Worm (Caenorhabditis elegans) whole organism, L1 larva: ENCODE data around the gene alg-3.
A peak's percentile ranks its signal among the peaks of the same experiment; 100 is the strongest.

ENCODE experiments used
- F16B12.6 ChIP-seq: fragments of 150-350 bp; optimal IDR thresholded peaks from 2 replicates; lab custom pipeline; 2014; ENCODE audit warnings: missing biosample characterization, missing genetic modification characterization
- blmp-1 ChIP-seq: fragments of 150-350 bp; optimal IDR thresholded peaks from 2 replicates; lab custom pipeline; 2014; ENCODE audit warnings: missing biosample characterization, missing genetic modification characterization
- ceh-63 ChIP-seq: fragments of 200-800 bp; sonication (Bioruptor generic); optimal IDR thresholded peaks from 2 replicates; lab custom pipeline; 2018; ENCODE audit warnings: mild to moderate bottlenecking, missing genetic modification characterization, missing compliant biosample characterization
- ceh-82 ChIP-seq, 3 experiments: fragments of 150-350 bp in 1 of 3; sonication (generic microtip) in 2 of 3; optimal IDR thresholded peaks; 2 replicates each; lab custom pipeline; 2014 to 2017; ENCODE audit warnings: missing biosample characterization in 3 of 3, missing genetic modification characterization in 3 of 3
- efl-1 ChIP-seq, 4 experiments: fragments of 150-350 bp; optimal IDR thresholded peaks in 3 of 4; peaks in 1 of 4; 1 replicate in 1 of 4; 2 replicates in 3 of 4; lab custom pipeline; 2014; ENCODE audit warnings: missing biosample characterization in 2 of 4, missing genetic modification characterization in 2 of 4, missing genetic modification reagents in 2 of 4
- egl-13 ChIP-seq: sonication (generic microtip); optimal IDR thresholded peaks from 2 replicates; lab custom pipeline; 2016; ENCODE audit warnings: missing genotype, missing genetic modification reagents, missing genetic modification characterization, missing compliant biosample characterization
- egl-27 ChIP-seq, 2 experiments: fragments of 150-350 bp in 1 of 2; sonication (generic microtip); optimal IDR thresholded peaks; 3 replicates each; lab custom pipeline; 2017 to 2018; ENCODE audit warnings: missing biosample characterization in 2 of 2, missing genetic modification characterization in 2 of 2, missing genetic modification reagents in 2 of 2
- elt-3 ChIP-seq, 6 experiments: fragments of 150-350 bp in 1 of 6; sonication (generic microtip); optimal IDR thresholded peaks; 2 replicates each; lab custom pipeline; 2017 to 2018; ENCODE audit warnings: missing biosample characterization in 6 of 6, missing genetic modification characterization in 6 of 6, inconsistent platforms in 1 of 6
- fkh-4 ChIP-seq: sonication (generic microtip); optimal IDR thresholded peaks from 2 replicates; lab custom pipeline; 2016; ENCODE audit warnings: missing compliant biosample characterization, missing genetic modification characterization, borderline replicate concordance
- fos-1 ChIP-seq: fragments of 150-350 bp; optimal IDR thresholded peaks from 2 replicates; lab custom pipeline; 2014; ENCODE audit warnings: missing biosample characterization, missing genetic modification characterization
- hlh-17 ChIP-seq: fragments of 200-800 bp; sonication (Bioruptor generic); optimal IDR thresholded peaks from 2 replicates; lab custom pipeline; 2018; ENCODE audit warnings: missing genetic modification characterization, mild to moderate bottlenecking, missing compliant biosample characterization, moderate library complexity, borderline replicate concordance
- irx-1 ChIP-seq: sonication (generic microtip); optimal IDR thresholded peaks from 2 replicates; lab custom pipeline; 2016; ENCODE audit warnings: missing genetic modification characterization, missing compliant biosample characterization
- isw-1 ChIP-seq: fragments of 200-800 bp; sonication (Bioruptor generic); IDR thresholded peaks from 2 replicates; pipeline ENCODE4 v1.3.6; 2022; ENCODE audit warnings: missing genetic modification characterization, missing compliant biosample characterization
- lin-35 ChIP-seq, 2 experiments: fragments of 150-350 bp; optimal IDR thresholded peaks; 2 replicates each; lab custom pipeline; 2014; ENCODE audit warnings: missing biosample characterization in 2 of 2, missing genetic modification characterization in 2 of 2, missing genetic modification reagents in 2 of 2
- lin-39 ChIP-seq: fragments of 150-350 bp; optimal IDR thresholded peaks from 2 replicates; lab custom pipeline; 2014; ENCODE audit warnings: missing biosample characterization, missing genetic modification reagents, missing genetic modification characterization
- lir-3 ChIP-seq: sonication (generic microtip); optimal IDR thresholded peaks from 2 replicates; lab custom pipeline; 2016; ENCODE audit warnings: mild to moderate bottlenecking, missing genetic modification characterization, moderate library complexity, missing compliant biosample characterization; ENCODE audit not compliant: poor library complexity
- lsy-2 ChIP-seq, 2 experiments: fragments of 150-350 bp; optimal IDR thresholded peaks; 2 replicates each; lab custom pipeline; 2014; ENCODE audit warnings: missing biosample characterization in 2 of 2, missing genetic modification characterization in 2 of 2
- mef-2 ChIP-seq: fragments of 150-350 bp; optimal IDR thresholded peaks from 2 replicates; lab custom pipeline; 2014; ENCODE audit warnings: missing biosample characterization, missing genetic modification characterization
- mep-1 ChIP-seq: fragments of 150-350 bp; optimal IDR thresholded peaks from 2 replicates; lab custom pipeline; 2014; ENCODE audit warnings: missing biosample characterization, missing genetic modification characterization
- nhr-12 ChIP-seq: sonication (generic microtip); optimal IDR thresholded peaks from 2 replicates; lab custom pipeline; 2017; ENCODE audit warnings: missing biosample characterization, missing genetic modification characterization
- nhr-19 ChIP-seq: fragments of 200-800 bp; sonication (Bioruptor generic); conservative IDR thresholded peaks from 2 replicates; pipeline ENCODE4 v1.3.6; 2022; ENCODE audit warnings: missing genetic modification characterization, missing compliant biosample characterization
- nhr-20 ChIP-seq: sonication (generic microtip); optimal IDR thresholded peaks from 2 replicates; lab custom pipeline; 2016; ENCODE audit warnings: mild to moderate bottlenecking, missing genetic modification characterization, missing compliant biosample characterization
- nhr-47 ChIP-seq: sonication (generic microtip); optimal IDR thresholded peaks from 2 replicates; lab custom pipeline; 2016; ENCODE audit warnings: mild to moderate bottlenecking, missing genetic modification characterization, moderate library complexity, missing compliant biosample characterization
- nhr-71 ChIP-seq: sonication (generic microtip); optimal IDR thresholded peaks from 2 replicates; lab custom pipeline; 2016; ENCODE audit warnings: mild to moderate bottlenecking, missing genetic modification characterization, moderate library complexity, missing compliant biosample characterization
- nhr-84 ChIP-seq: sonication (generic microtip); optimal IDR thresholded peaks from 2 replicates; lab custom pipeline; 2017; ENCODE audit warnings: missing biosample characterization, missing genetic modification characterization
- nhr-85 ChIP-seq: sonication (generic microtip); peaks from one replicate; lab custom pipeline; 2016; ENCODE audit warnings: missing genetic modification characterization, inconsistent platforms, missing compliant biosample characterization
- pag-3 ChIP-seq: sonication (generic microtip); optimal IDR thresholded peaks from 2 replicates; lab custom pipeline; 2017; ENCODE audit warnings: missing genetic modification characterization, mild to moderate bottlenecking, missing compliant biosample characterization, antibody characterized with exemption, borderline replicate concordance; ENCODE audit not compliant: insufficient read depth
- pax-3 ChIP-seq: fragments of 200-800 bp; sonication (Bioruptor generic); optimal IDR thresholded peaks from 2 replicates; lab custom pipeline; 2018; ENCODE audit warnings: mild to moderate bottlenecking, missing genetic modification characterization, moderate library complexity, missing compliant biosample characterization
- rnt-1 ChIP-seq: sonication (generic microtip); optimal IDR thresholded peaks from 2 replicates; lab custom pipeline; 2016; ENCODE audit warnings: mild to moderate bottlenecking, missing genetic modification characterization, moderate library complexity, missing compliant biosample characterization
- skn-1 ChIP-seq: fragments of 150-350 bp; optimal IDR thresholded peaks from 2 replicates; lab custom pipeline; 2014; ENCODE audit warnings: missing biosample characterization, missing genetic modification characterization
- snpc-4 ChIP-seq: fragments of 150-350 bp; optimal IDR thresholded peaks from 2 replicates; lab custom pipeline; 2014; ENCODE audit warnings: missing biosample characterization, missing genetic modification characterization
- snu-23 ChIP-seq: sonication (generic microtip); optimal IDR thresholded peaks from 2 replicates; lab custom pipeline; 2016; ENCODE audit warnings: missing genetic modification characterization, missing compliant biosample characterization
- sox-4 ChIP-seq: sonication (generic microtip); optimal IDR thresholded peaks from 2 replicates; lab custom pipeline; 2016; ENCODE audit warnings: missing genetic modification characterization, missing compliant biosample characterization
- unc-130 ChIP-seq: fragments of 150-350 bp; optimal IDR thresholded peaks from 2 replicates; lab custom pipeline; 2017; ENCODE audit warnings: missing biosample characterization, missing genetic modification characterization, inconsistent platforms
- unc-30 ChIP-seq: sonication (generic microtip); optimal IDR thresholded peaks from 2 replicates; lab custom pipeline; 2017; ENCODE audit warnings: missing biosample characterization, missing genetic modification characterization
- unc-86 ChIP-seq: sonication (generic microtip); optimal IDR thresholded peaks from 2 replicates; lab custom pipeline; 2016; ENCODE audit warnings: missing genetic modification characterization, missing compliant biosample characterization
- xbp-1 ChIP-seq: sonication (generic microtip); optimal IDR thresholded peaks from 2 replicates; lab custom pipeline; 2016; ENCODE audit warnings: missing genetic modification characterization, missing compliant biosample characterization
- zip-4 ChIP-seq: fragments of 200-800 bp; sonication (Bioruptor generic); optimal IDR thresholded peaks from 2 replicates; lab custom pipeline; 2018; ENCODE audit warnings: mild to moderate bottlenecking, missing genetic modification characterization, moderate library complexity, missing compliant biosample characterization
- ztf-4 ChIP-seq: fragments of 150-350 bp; optimal IDR thresholded peaks from 2 replicates; lab custom pipeline; 2014; ENCODE audit warnings: missing biosample characterization, missing genetic modification characterization

Gene alg-3

ce11 chrIV:11681905-11682304 lies 22.1 kb upstream of the alg-3 start, which contains the start of gene ZK792.4:
TSS of gene ZK792.4 (minus strand) at chrIV:11682005.
- no peak for TF ChIP-seq unc-30 (tag; lab: Kevin White, UChicago)
- TF ChIP-seq nhr-19 (GFP tag; lab: Robert Waterston, UW) = no peak
- TF ChIP-seq sox-4 (tag; lab: Kevin White, UChicago) = no peak
- no peak for TF ChIP-seq nhr-71 (tag; lab: Kevin White, UChicago)
- TF ChIP-seq nhr-12 = no peak
- TF ChIP-seq fkh-4 (tag; lab: Kevin White, UChicago) = no peak
- TF ChIP-seq pag-3 (tag; lab: Kevin White, UChicago) = no peak

- TF ChIP-seq lin-35 (GFP tag; optimal IDR thresholded peaks at IDR 0.05; lab: Kevin White, UChicago) = no peak
Measured at ce11 chrIV:11688018-11688417, 16.0 kb upstream of the alg-3 start, which contains the start of gene ZK792.5. TSS of gene ZK792.5 (minus strand) at chrIV:11688118.

ce11 chrIV:11690988-11691387 lies 13.1 kb upstream of the alg-3 start, which contains the start of gene let-60:
TSS of gene let-60 (minus strand) at chrIV:11691088.
- TF ChIP-seq lin-39 (tag; lab: Kevin White, UChicago) = no peak
- TF ChIP-seq mef-2 = no peak
- TF ChIP-seq irx-1 (tag; lab: Kevin White, UChicago) = no peak
- no peak for TF ChIP-seq pax-3 (tag; lab: Kevin White, UChicago)
- no peak for TF ChIP-seq egl-13 (tag; lab: Kevin White, UChicago)
- TF ChIP-seq zip-4 = no peak
- TF ChIP-seq fos-1 (tag; lab: Kevin White, UChicago) = no peak

- TF ChIP-seq fkh-4 (tag; lab: Kevin White, UChicago) (no peak), nhr-85 (tag; lab: Kevin White, UChicago) (peak; percentile 59), F16B12.6 (tag; lab: Kevin White, UChicago) (no peak), rnt-1 (peak; percentile 38), lsy-2 (tag; optimal IDR thresholded peaks at IDR 0.05; lab: Kevin White, UChicago) (no peak), efl-1 (optimal IDR thresholded peaks at IDR 0.05; lab: Kevin White, UChicago) (no peak), efl-1 (GFP tag; optimal IDR thresholded peaks at IDR 0.05 in 1 of 2; lab: Kevin White, UChicago) (peak in 1 of 2 experiments; percentile 0), blmp-1 (tag; lab: Kevin White, UChicago) (peak; percentile 68)
Measured at ce11 chrIV:11691524-11691923, 12.5 kb upstream of the alg-3 start.

ce11 chrIV:11692071-11692673 lies 11.9 kb upstream of the alg-3 start:
- TF ChIP-seq nhr-20 (tag; lab: Kevin White, UChicago) (peak; percentile 85), hlh-17 (no peak), unc-30 (tag; lab: Kevin White, UChicago) (no peak), lir-3 (peak; percentile 20), ceh-63 (GFP tag; lab: Kevin White, UChicago) (no peak), nhr-85 (tag; lab: Kevin White, UChicago) (peak; percentile 86), fkh-4 (tag; lab: Kevin White, UChicago) (no peak), mep-1 (tag; lab: Kevin White, UChicago) (peak; percentile 80), nhr-84 (tag; lab: Kevin White, UChicago) (no peak), lin-35 (GFP tag; optimal IDR thresholded peaks at IDR 0.05; lab: Kevin White, UChicago) (peak; percentile 57 to 82), skn-1 (peak; percentile 60), rnt-1 (peak; percentile 80), ztf-4 (tag; lab: Kevin White, UChicago) (peak; percentile 22), egl-13 (tag; lab: Kevin White, UChicago) (peak; percentile 62), unc-86 (tag; lab: Kevin White, UChicago) (peak; percentile 58), unc-130 (tag; lab: Kevin White, UChicago) (no peak), irx-1 (tag; lab: Kevin White, UChicago) (peak; percentile 25), egl-27 (tag; optimal IDR thresholded peaks at IDR 0.05; lab: Kevin White, UChicago) (peak in 1 of 2 experiments; percentile 72), blmp-1 (tag; lab: Kevin White, UChicago) (peak; percentile 97), xbp-1 (peak; percentile 64), nhr-47 (tag; lab: Kevin White, UChicago) (peak; percentile 65), sox-4 (tag; lab: Kevin White, UChicago) (no peak), isw-1 (GFP tag; lab: Robert Waterston, UW) (no peak; the same call in 1 of the 2 replicates), pax-3 (tag; lab: Kevin White, UChicago) (no peak), efl-1 (optimal IDR thresholded peaks at IDR 0.05; lab: Kevin White, UChicago) (peak; percentile 63 to 70), efl-1 (GFP tag; optimal IDR thresholded peaks at IDR 0.05 in 1 of 2; lab: Kevin White, UChicago) (peak; percentile 26 to 70), snpc-4 (tag; lab: Kevin White, UChicago) (peak; percentile 31), zip-4 (no peak), lin-39 (tag; lab: Kevin White, UChicago) (no peak), elt-3 (tag; optimal IDR thresholded peaks at IDR 0.05; lab: Kevin White, UChicago) (peak in 5 of 6 experiments; percentile 2 to 84 (median 31)), snu-23 (GFP tag; lab: Kevin White, UChicago) (peak; percentile 88), ceh-82 (tag; optimal IDR thresholded peaks at IDR 0.05; lab: Kevin White, UChicago) (peak; percentile 35 to 86 (median 66)), nhr-19 (GFP tag; lab: Robert Waterston, UW) (peak; percentile 65)
